Worm (Caenorhabditis elegans) whole organism, L1 larva: ENCODE measurements around the gene dmd-5.

Source experiments
- Y116A8C.19 ChIP-seq: sonication (generic microtip); optimal IDR thresholded peaks from 2 replicates; lab custom pipeline; 2016; ENCODE audit warnings: missing compliant biosample characterization, missing genetic modification characterization, borderline replicate concordance
- aly-2 ChIP-seq: fragments of 150-350 bp; optimal IDR thresholded peaks from 2 replicates; lab custom pipeline; 2014; ENCODE audit warnings: missing biosample characterization, missing genetic modification characterization
- blmp-1 ChIP-seq: fragments of 150-350 bp; optimal IDR thresholded peaks from 2 replicates; lab custom pipeline; 2014; ENCODE audit warnings: missing biosample characterization, missing genetic modification characterization
- ceh-82 ChIP-seq, 3 experiments: fragments of 150-350 bp in 1 of 3; sonication (generic microtip) in 2 of 3; optimal IDR thresholded peaks; 2 replicates each; lab custom pipeline; 2014 to 2017; ENCODE audit warnings: missing biosample characterization in 3 of 3, missing genetic modification characterization in 3 of 3
- ceh-90 ChIP-seq: sonication (generic microtip); optimal IDR thresholded peaks from 2 replicates; lab custom pipeline; 2016; ENCODE audit warnings: missing genetic modification characterization, missing compliant biosample characterization
- ces-1 ChIP-seq: fragments of 150-350 bp; optimal IDR thresholded peaks from 2 replicates; lab custom pipeline; 2014; ENCODE audit warnings: missing biosample characterization, missing genetic modification reagents, missing genetic modification characterization
- dpl-1 ChIP-seq, 3 experiments: fragments of 150-350 bp in 2 of 3; sonication (generic microtip) in 1 of 3; optimal IDR thresholded peaks; 2 replicates each; lab custom pipeline; 2014 to 2017; ENCODE audit warnings: missing biosample characterization in 3 of 3, missing genetic modification characterization in 3 of 3, missing genetic modification reagents in 3 of 3
- dsc-1 ChIP-seq: sonication (generic microtip); optimal IDR thresholded peaks from 2 replicates; lab custom pipeline; 2016; ENCODE audit warnings: mild to moderate bottlenecking, missing genetic modification characterization, missing compliant biosample characterization
- efl-3 ChIP-seq: fragments of 200-800 bp; sonication (Bioruptor generic); optimal IDR thresholded peaks from 2 replicates; lab custom pipeline; 2018; ENCODE audit warnings: mild to moderate bottlenecking, missing genetic modification characterization, missing compliant biosample characterization
- egl-13 ChIP-seq: sonication (generic microtip); optimal IDR thresholded peaks from 2 replicates; lab custom pipeline; 2016; ENCODE audit warnings: missing genotype, missing genetic modification reagents, missing genetic modification characterization, missing compliant biosample characterization
- elt-3 ChIP-seq, 6 experiments: fragments of 150-350 bp in 1 of 6; sonication (generic microtip); optimal IDR thresholded peaks; 2 replicates each; lab custom pipeline; 2017 to 2018; ENCODE audit warnings: missing biosample characterization in 6 of 6, missing genetic modification characterization in 6 of 6, inconsistent platforms in 1 of 6
- fkh-10 ChIP-seq: sonication (generic microtip); optimal IDR thresholded peaks from 2 replicates; lab custom pipeline; 2017; ENCODE audit warnings: missing biosample characterization, missing genetic modification reagents, missing genetic modification characterization
- fkh-8 ChIP-seq: sonication (generic microtip); optimal IDR thresholded peaks from 2 replicates; lab custom pipeline; 2016; ENCODE audit warnings: mild to moderate bottlenecking, missing genetic modification characterization, missing compliant biosample characterization
- fos-1 ChIP-seq: fragments of 150-350 bp; optimal IDR thresholded peaks from 2 replicates; lab custom pipeline; 2014; ENCODE audit warnings: missing biosample characterization, missing genetic modification characterization
- grh-1 ChIP-seq: fragments of 200-800 bp; sonication (Bioruptor generic); IDR thresholded peaks from 2 replicates; pipeline ENCODE4 v1.3.6; 2022; ENCODE audit warnings: missing genetic modification reagents, missing genetic modification characterization, missing compliant biosample characterization
- hlh-4 ChIP-seq: sonication (generic microtip); optimal IDR thresholded peaks from 2 replicates; lab custom pipeline; 2016; ENCODE audit warnings: mild to moderate bottlenecking, missing genetic modification characterization, missing compliant biosample characterization
- irx-1 ChIP-seq: sonication (generic microtip); optimal IDR thresholded peaks from 2 replicates; lab custom pipeline; 2016; ENCODE audit warnings: missing genetic modification characterization, missing compliant biosample characterization
- jun-1 ChIP-seq: fragments of 150-350 bp; optimal IDR thresholded peaks from 2 replicates; lab custom pipeline; 2014; ENCODE audit warnings: missing biosample characterization, missing genetic modification reagents, missing genetic modification characterization
- lin-13 ChIP-seq: fragments of 150-350 bp; optimal IDR thresholded peaks from 2 replicates; lab custom pipeline; 2014; ENCODE audit warnings: missing biosample characterization, missing genetic modification reagents, missing genetic modification characterization
- lin-14 ChIP-seq: fragments of 200-800 bp; sonication (Bioruptor generic); optimal IDR thresholded peaks from 2 replicates; lab custom pipeline; 2018; ENCODE audit warnings: mild to moderate bottlenecking, missing genetic modification characterization, moderate library complexity, missing compliant biosample characterization
- lin-15B ChIP-seq: fragments of 150-350 bp; sonication (generic microtip); optimal IDR thresholded peaks from 3 replicates; lab custom pipeline; 2014; ENCODE audit warnings: missing biosample characterization, missing genetic modification characterization
- lin-35 ChIP-seq, 2 experiments: fragments of 150-350 bp; optimal IDR thresholded peaks; 2 replicates each; lab custom pipeline; 2014; ENCODE audit warnings: missing biosample characterization in 2 of 2, missing genetic modification characterization in 2 of 2, missing genetic modification reagents in 2 of 2
- lin-39 ChIP-seq: fragments of 150-350 bp; optimal IDR thresholded peaks from 2 replicates; lab custom pipeline; 2014; ENCODE audit warnings: missing biosample characterization, missing genetic modification reagents, missing genetic modification characterization
- mab-9 ChIP-seq: fragments of 200-800 bp; sonication (Bioruptor generic); IDR thresholded peaks from 2 replicates; pipeline ENCODE4 v1.3.6; 2022; ENCODE audit warnings: missing genetic modification reagents, missing genetic modification characterization, missing compliant biosample characterization
- mep-1 ChIP-seq: fragments of 150-350 bp; optimal IDR thresholded peaks from 2 replicates; lab custom pipeline; 2014; ENCODE audit warnings: missing biosample characterization, missing genetic modification characterization
- nhr-11 ChIP-seq: fragments of 150-350 bp; optimal IDR thresholded peaks from 2 replicates; lab custom pipeline; 2014; ENCODE audit warnings: missing biosample characterization, missing genetic modification characterization
- nhr-20 ChIP-seq: sonication (generic microtip); optimal IDR thresholded peaks from 2 replicates; lab custom pipeline; 2016; ENCODE audit warnings: mild to moderate bottlenecking, missing genetic modification characterization, missing compliant biosample characterization
- nhr-237 ChIP-seq: fragments of 150-350 bp; optimal IDR thresholded peaks from 2 replicates; lab custom pipeline; 2014; ENCODE audit warnings: missing biosample characterization, missing genetic modification characterization
- nhr-28 ChIP-seq: fragments of 150-350 bp; optimal IDR thresholded peaks from 2 replicates; lab custom pipeline; 2014; ENCODE audit warnings: missing biosample characterization, missing genetic modification characterization
- nhr-71 ChIP-seq: sonication (generic microtip); optimal IDR thresholded peaks from 2 replicates; lab custom pipeline; 2016; ENCODE audit warnings: mild to moderate bottlenecking, missing genetic modification characterization, moderate library complexity, missing compliant biosample characterization
- nhr-76 ChIP-seq: sonication (generic microtip); optimal IDR thresholded peaks from 2 replicates; lab custom pipeline; 2017; ENCODE audit warnings: missing biosample characterization, missing genetic modification characterization
- nhr-77 ChIP-seq: fragments of 150-350 bp; optimal IDR thresholded peaks from 2 replicates; lab custom pipeline; 2014; ENCODE audit warnings: missing biosample characterization, missing genetic modification characterization
- nhr-84 ChIP-seq: sonication (generic microtip); optimal IDR thresholded peaks from 2 replicates; lab custom pipeline; 2017; ENCODE audit warnings: missing biosample characterization, missing genetic modification characterization
- nhr-85 ChIP-seq: sonication (generic microtip); peaks from one replicate; lab custom pipeline; 2016; ENCODE audit warnings: missing genetic modification characterization, inconsistent platforms, missing compliant biosample characterization
- pag-3 ChIP-seq: sonication (generic microtip); optimal IDR thresholded peaks from 2 replicates; lab custom pipeline; 2017; ENCODE audit warnings: missing genetic modification characterization, mild to moderate bottlenecking, missing compliant biosample characterization, antibody characterized with exemption, borderline replicate concordance; ENCODE audit not compliant: insufficient read depth
- pax-3 ChIP-seq: fragments of 200-800 bp; sonication (Bioruptor generic); optimal IDR thresholded peaks from 2 replicates; lab custom pipeline; 2018; ENCODE audit warnings: mild to moderate bottlenecking, missing genetic modification characterization, moderate library complexity, missing compliant biosample characterization
- pqm-1 ChIP-seq: sonication (generic microtip); optimal IDR thresholded peaks from 3 replicates; lab custom pipeline; 2017; ENCODE audit warnings: missing biosample characterization, missing genetic modification characterization
- rnt-1 ChIP-seq: sonication (generic microtip); optimal IDR thresholded peaks from 2 replicates; lab custom pipeline; 2016; ENCODE audit warnings: mild to moderate bottlenecking, missing genetic modification characterization, moderate library complexity, missing compliant biosample characterization
- snu-23 ChIP-seq: sonication (generic microtip); optimal IDR thresholded peaks from 2 replicates; lab custom pipeline; 2016; ENCODE audit warnings: missing genetic modification characterization, missing compliant biosample characterization
- sox-4 ChIP-seq: sonication (generic microtip); optimal IDR thresholded peaks from 2 replicates; lab custom pipeline; 2016; ENCODE audit warnings: missing genetic modification characterization, missing compliant biosample characterization
- swsn-7 ChIP-seq: sonication (generic microtip); optimal IDR thresholded peaks from 2 replicates; lab custom pipeline; 2016; ENCODE audit warnings: missing genetic modification characterization, missing compliant biosample characterization
- tlp-1 ChIP-seq: fragments of 150-350 bp; optimal IDR thresholded peaks from 2 replicates; lab custom pipeline; 2014; ENCODE audit warnings: missing biosample characterization, missing genetic modification characterization
- unc-130 ChIP-seq: fragments of 150-350 bp; optimal IDR thresholded peaks from 2 replicates; lab custom pipeline; 2017; ENCODE audit warnings: missing biosample characterization, missing genetic modification characterization, inconsistent platforms
- unc-30 ChIP-seq: sonication (generic microtip); optimal IDR thresholded peaks from 2 replicates; lab custom pipeline; 2017; ENCODE audit warnings: missing biosample characterization, missing genetic modification characterization
- unc-62 ChIP-seq: fragments of 150-350 bp; optimal IDR thresholded peaks from 2 replicates; lab custom pipeline; 2014; ENCODE audit warnings: missing biosample characterization, missing genetic modification reagents, missing genetic modification characterization
- unc-98 ChIP-seq: fragments of 200-800 bp; sonication (Bioruptor generic); IDR thresholded peaks from 2 replicates; pipeline ENCODE4 v1.3.6; 2022; ENCODE audit warnings: missing genetic modification characterization, missing compliant biosample characterization
- vab-15 ChIP-seq: sonication (generic microtip); optimal IDR thresholded peaks from 2 replicates; lab custom pipeline; 2017; ENCODE audit warnings: missing genotype, mild to moderate bottlenecking, missing genetic modification characterization, missing compliant biosample characterization
- zag-1 ChIP-seq: fragments of 150-350 bp; optimal IDR thresholded peaks from 2 replicates; lab custom pipeline; 2014; ENCODE audit warnings: missing biosample characterization, missing genetic modification characterization
- zip-4 ChIP-seq: fragments of 200-800 bp; sonication (Bioruptor generic); optimal IDR thresholded peaks from 2 replicates; lab custom pipeline; 2018; ENCODE audit warnings: mild to moderate bottlenecking, missing genetic modification characterization, moderate library complexity, missing compliant biosample characterization
- ztf-11 ChIP-seq, 2 experiments: sonication (generic microtip); optimal IDR thresholded peaks; 2 replicates each; lab custom pipeline; 2016 to 2017; ENCODE audit warnings: missing genetic modification characterization in 2 of 2, missing biosample characterization in 1 of 2, missing compliant biosample characterization in 1 of 2

dmd-5 gene

ce11 chrII:5772547-5773142 lies 1.4 kb downstream of the dmd-5 start (continued):
- TF ChIP-seq lin-35 (GFP tag; optimal IDR thresholded peaks at IDR 0.05; lab: Kevin White, UChicago) (peak; percentile 56 to 62), unc-130 (peak; percentile 38), ztf-11 (tag; optimal IDR thresholded peaks at IDR 0.05; lab: Kevin White, UChicago) (no peak), nhr-28 (no peak), mab-9 (GFP tag; lab: Robert Waterston, UW) (no peak), egl-13 (tag; lab: Kevin White, UChicago) (no peak), dpl-1 (GFP tag; optimal IDR thresholded peaks at IDR 0.05; lab: Kevin White, UChicago) (peak in 2 of 3 experiments; percentile 10 to 18), zip-4 (GFP tag; lab: Kevin White, UChicago) (no peak), fkh-8 (tag; lab: Kevin White, UChicago) (peak; percentile 16)

ce11 chrII:5768274-5768820 lies 5.7 kb downstream of the dmd-5 start:
- TF ChIP-seq egl-13 (tag; lab: Kevin White, UChicago) (no peak), efl-3 (GFP tag; lab: Kevin White, UChicago) (no peak), dsc-1 (tag; lab: Kevin White, UChicago) (no peak), irx-1 (tag; lab: Kevin White, UChicago) (no peak), sox-4 (no peak), ceh-82 (tag; optimal IDR thresholded peaks at IDR 0.05; lab: Kevin White, UChicago) (no peak), Y116A8C.19 (tag; lab: Kevin White, UChicago) (no peak), nhr-84 (tag; lab: Kevin White, UChicago) (no peak), ceh-90 (tag; lab: Kevin White, UChicago) (no peak), nhr-20 (tag; lab: Kevin White, UChicago) (peak; percentile 34), nhr-77 (tag; lab: Kevin White, UChicago) (no peak), nhr-76 (tag; lab: Kevin White, UChicago) (no peak), ces-1 (GFP tag; lab: Kevin White, UChicago) (no peak), unc-62 (GFP tag; lab: Kevin White, UChicago) (no peak), fos-1 (tag; lab: Kevin White, UChicago) (no peak), jun-1 (tag; lab: Kevin White, UChicago) (no peak), pag-3 (tag; lab: Kevin White, UChicago) (no peak), hlh-4 (tag; lab: Kevin White, UChicago) (no peak), blmp-1 (tag; lab: Kevin White, UChicago) (peak; percentile 44), elt-3 (tag; optimal IDR thresholded peaks at IDR 0.05; lab: Kevin White, UChicago) (peak in 2 of 6 experiments; percentile 19 to 59), fkh-8 (tag; lab: Kevin White, UChicago) (no peak), nhr-85 (tag; lab: Kevin White, UChicago) (peak; percentile 88), nhr-11 (tag; lab: Kevin White, UChicago) (no peak), nhr-71 (tag; lab: Kevin White, UChicago) (peak; percentile 3), snu-23 (GFP tag; lab: Kevin White, UChicago) (peak; percentile 36), lin-15B (tag; lab: Kevin White, UChicago) (no peak), swsn-7 (tag; lab: Kevin White, UChicago) (no peak), grh-1 (GFP tag; lab: Robert Waterston, UW) (no peak), zag-1 (tag; lab: Kevin White, UChicago) (no peak), unc-98 (GFP tag; lab: Robert Waterston, UW) (no peak), ztf-11 (tag; optimal IDR thresholded peaks at IDR 0.05; lab: Kevin White, UChicago) (no peak), rnt-1 (tag; lab: Kevin White, UChicago) (peak; percentile 12), unc-30 (tag; lab: Kevin White, UChicago) (no peak), nhr-237 (tag; lab: Kevin White, UChicago) (no peak), mep-1 (tag; lab: Kevin White, UChicago) (peak; percentile 40), aly-2 (tag; lab: Kevin White, UChicago) (no peak), pqm-1 (tag; lab: Kevin White, UChicago) (no peak), vab-15 (tag; lab: Kevin White, UChicago) (no peak), lin-39 (tag; lab: Kevin White, UChicago) (peak; percentile 41), pax-3 (tag; lab: Kevin White, UChicago) (no peak), tlp-1 (tag; lab: Kevin White, UChicago) (no peak), mab-9 (GFP tag; lab: Robert Waterston, UW) (no peak), lin-14 (GFP tag; lab: Kevin White, UChicago) (peak; percentile 67), fkh-10 (GFP tag; lab: Kevin White, UChicago) (no peak), lin-13 (GFP tag; lab: Kevin White, UChicago) (no peak)
